Fruit fly (Drosophila melanogaster) S2 (cell line): ENCODE results near the gene CG32281.

Source experiments
- CG8478 ChIP-seq: fragments of >200 bp; optimal IDR thresholded peaks from 2 replicates; lab custom pipeline; 2018
- CTCF ChIP-seq, 2 experiments: fragments of >200 bp; optimal IDR thresholded peaks; 2 replicates each; lab custom pipeline; 2018

DNA sequence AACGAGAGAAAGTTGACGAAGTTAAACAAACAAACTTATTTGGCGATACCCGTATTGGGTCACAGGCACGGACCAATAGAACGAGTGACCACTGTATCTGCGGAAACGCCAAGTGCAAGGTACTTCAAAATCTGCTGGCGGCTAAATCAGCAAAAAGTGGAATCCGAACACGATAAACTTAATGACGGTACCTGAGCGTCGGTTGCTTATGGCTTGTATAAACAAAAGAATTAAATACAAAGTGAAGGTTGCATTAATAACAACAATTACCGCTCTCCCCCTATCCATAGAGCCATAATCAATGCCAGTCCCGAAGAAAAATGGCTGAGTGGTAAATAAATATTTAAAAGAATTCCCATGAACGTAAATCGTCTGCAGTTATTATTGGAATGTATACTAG is 44.7 kb upstream of the CG32281 start:
- TF ChIP-seq CG8478 (lab: Kevin White, UChicago) (no peak), CTCF (optimal IDR thresholded peaks at IDR 0.05; lab: Kevin White, UChicago) (no peak)
